Worm (Caenorhabditis elegans) whole organism, late embryonic: ENCODE data around the gene gsp-1.

ENCODE experiments used
- ceh-34 ChIP-seq: sonication (generic microtip); optimal IDR thresholded peaks from 2 replicates; lab custom pipeline; 2016; ENCODE audit warnings: mild to moderate bottlenecking, missing genetic modification characterization, missing compliant biosample characterization
- elt-2 ChIP-seq: sonication (generic microtip); optimal IDR thresholded peaks from 2 replicates; lab custom pipeline; 2016; ENCODE audit warnings: missing genetic modification reagents, missing genetic modification characterization, missing compliant biosample characterization
- gmeb-2 ChIP-seq: sonication (generic microtip); optimal IDR thresholded peaks from 2 replicates; lab custom pipeline; 2016; ENCODE audit warnings: missing genetic modification characterization, inconsistent platforms, missing compliant biosample characterization
- hlh-30 ChIP-seq: sonication (generic microtip); optimal IDR thresholded peaks from 2 replicates; lab custom pipeline; 2017; ENCODE audit warnings: antibody characterized with exemption, missing genetic modification characterization, missing compliant biosample characterization; ENCODE audit not compliant: insufficient read depth
- pha-4 ChIP-seq: fragments of 150-350 bp; optimal IDR thresholded peaks from 2 replicates; lab custom pipeline; 2018; ENCODE audit warnings: missing biosample characterization, missing genetic modification reagents, missing genetic modification characterization
- unc-55 ChIP-seq: sonication (generic microtip); optimal IDR thresholded peaks from 2 replicates; lab custom pipeline; 2017; ENCODE audit warnings: missing biosample characterization, missing genetic modification reagents, missing genetic modification characterization

DNA sequence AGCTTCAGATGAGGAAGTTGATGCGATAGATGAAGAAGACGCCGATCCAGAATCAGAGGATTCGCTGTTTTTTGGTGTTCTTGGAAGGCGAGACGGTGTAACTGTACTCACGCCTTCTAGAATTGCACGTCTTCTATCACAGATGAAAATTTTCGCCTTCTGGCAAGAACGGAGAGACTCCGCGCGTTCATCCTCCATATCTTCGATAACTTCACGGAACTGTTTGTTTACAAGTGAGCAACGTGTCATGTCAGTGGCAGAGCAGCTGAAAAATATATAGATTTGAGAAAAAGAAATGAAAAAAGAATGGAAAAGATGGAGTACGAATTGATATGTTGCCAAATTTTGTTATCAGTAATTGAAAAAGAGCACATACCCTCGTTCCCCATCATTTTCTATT, 32.4 kb downstream of the gsp-1 start:
- no peak for TF ChIP-seq hlh-30 (tag; lab: Kevin White, UChicago)
- no peak for TF ChIP-seq ceh-34 (tag; lab: Kevin White, UChicago)
- TF ChIP-seq unc-55 (GFP tag; lab: Kevin White, UChicago): no peak
- no peak for TF ChIP-seq pha-4 (tag; lab: Kevin White, UChicago)
- TF ChIP-seq gmeb-2 (tag; lab: Kevin White, UChicago): no peak
- no peak for TF ChIP-seq elt-2 (tag; lab: Kevin White, UChicago)
